Fruit fly (Drosophila melanogaster) whole organism: ENCODE results near the gene CG31548.

ENCODE experiments used
- Dll ChIP-seq: fragments of >200 bp; optimal IDR thresholded peaks from 2 replicates; lab custom pipeline; 2017
- EcR ChIP-seq, 2 experiments: fragments of >200 bp; optimal IDR thresholded peaks; 2 replicates each; lab custom pipeline; 2017; ENCODE audit warnings: missing biosample characterization in 2 of 2, missing genetic modification characterization in 2 of 2, missing genetic modification reagents in 2 of 2
- psq ChIP-seq: fragments of >200 bp; optimal IDR thresholded peaks from 2 replicates; lab custom pipeline; 2017

DNA sequence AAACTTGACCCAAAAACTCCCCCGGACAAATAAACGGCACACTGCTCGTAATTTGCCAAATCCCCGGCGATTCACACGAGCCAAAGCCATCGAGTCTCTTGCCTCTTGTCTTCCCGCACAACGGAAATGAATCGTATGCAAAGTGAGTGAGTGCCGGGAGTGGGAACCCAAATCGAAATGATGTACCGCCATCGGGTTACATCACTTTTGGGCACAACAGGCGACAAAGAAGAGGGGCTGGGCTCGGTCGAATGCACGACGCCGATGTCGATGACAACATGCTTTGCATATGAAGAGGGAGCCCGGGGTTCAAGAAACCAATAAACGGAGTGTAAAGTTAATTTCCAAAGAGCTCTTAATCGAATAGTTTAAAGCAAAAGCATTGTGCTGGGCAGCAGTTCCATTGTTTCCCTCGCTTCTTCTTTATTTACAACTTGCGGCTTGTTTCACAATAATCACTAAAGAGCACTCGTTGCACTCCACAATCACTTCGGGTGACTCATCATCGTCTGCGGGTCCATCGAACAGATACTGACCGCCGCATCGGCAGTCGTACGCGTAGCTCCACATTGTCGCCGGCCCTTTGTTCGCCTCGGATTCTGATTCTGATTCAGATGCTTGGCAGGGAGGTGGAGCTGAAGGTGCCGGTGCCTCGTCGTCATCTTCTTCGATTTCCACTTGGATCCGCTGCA, 14.8 kb downstream of the CG31548 start:
- TF ChIP-seq psq, result no peak
- TF ChIP-seq Dll, result no peak
- TF ChIP-seq EcR (GFP tag; optimal IDR thresholded peaks at IDR 0.05; lab: Kevin White, UChicago), result no peak
